Worm (Caenorhabditis elegans) whole organism, young adult: ENCODE data around the gene ZC239.4.

ENCODE experiments used
- die-1 ChIP-seq: sonication (generic microtip); optimal IDR thresholded peaks from 2 replicates; lab custom pipeline; 2016; ENCODE audit warnings: missing genotype, mild to moderate bottlenecking, missing genetic modification characterization, missing compliant biosample characterization
- egl-44 ChIP-seq: fragments of 200-800 bp; sonication (Bioruptor generic); IDR thresholded peaks from 2 replicates; pipeline ENCODE4 v1.3.6; 2022; ENCODE audit warnings: missing genetic modification reagents, missing genetic modification characterization, missing compliant biosample characterization
- hlh-26 ChIP-seq: fragments of 200-800 bp; sonication (Bioruptor generic); conservative IDR thresholded peaks from 2 replicates; pipeline ENCODE4 v1.3.6; 2022; ENCODE audit warnings: missing genetic modification reagents, missing genetic modification characterization, missing compliant biosample characterization
- pha-4 ChIP-seq: fragments of 150-350 bp; sonication (generic microtip); optimal IDR thresholded peaks from 2 replicates; lab custom pipeline; 2014; ENCODE audit warnings: missing biosample characterization, missing genetic modification reagents, missing genetic modification characterization

- TF ChIP-seq hlh-26 (GFP tag; lab: Robert Waterston, UW) (no peak), egl-44 (GFP tag; lab: Robert Waterston, UW) (no peak), die-1 (tag; lab: Kevin White, UChicago) (no peak), pha-4 (tag; lab: Kevin White, UChicago) (no peak)
Observed at ce11 chrII:3244070-3244469, 30.1 kb downstream of the ZC239.4 start, which contains the start of gene C17F4.12.
